Fruit fly (Drosophila melanogaster): Measurements from ENCODE around the gene Myb.
A peak's percentile ranks its signal among the peaks of the same experiment; 100 is the strongest.

Gene Myb

DNA sequence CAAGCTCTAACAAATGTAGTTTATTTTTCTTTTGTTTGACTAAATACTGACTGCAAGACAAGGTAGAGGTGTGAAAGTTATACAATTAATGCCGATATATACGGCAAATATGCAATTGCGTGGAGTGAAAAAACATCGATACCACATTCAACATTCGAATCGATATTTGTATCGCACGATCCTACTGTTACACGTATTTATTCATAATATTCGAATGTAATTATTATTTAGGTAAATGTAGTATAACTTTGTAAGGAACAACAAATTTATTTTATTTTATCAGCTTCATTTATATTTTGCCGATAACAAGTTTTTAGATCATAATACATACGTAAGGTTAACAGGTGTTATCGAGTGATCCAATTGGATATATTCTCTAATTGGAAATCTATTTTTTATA, 22.2 kb downstream of the Myb start, which contains the start of gene Chc (continued):
- TF ChIP-seq CG10366 (GFP tag; IDR thresholded peaks at IDR 0.05) (no peak), nom (GFP tag; optimal IDR thresholded peaks at IDR 0.05) (no peak), CrebB (tag; optimal IDR thresholded peaks at IDR 0.05) (no peak), CG10147 (GFP tag; optimal IDR thresholded peaks at IDR 0.05) (no peak), Myb (GFP tag; optimal IDR thresholded peaks at IDR 0.05) (peak; percentile 40), pros (GFP tag; optimal IDR thresholded peaks at IDR 0.05) (no peak), sc (optimal IDR thresholded peaks at IDR 0.05) (no peak), sc (GFP tag; optimal IDR thresholded peaks at IDR 0.05) (no peak), CG8089 (GFP tag; optimal IDR thresholded peaks at IDR 0.05) (no peak), CG7839 (tag; optimal IDR thresholded peaks at IDR 0.05) (no peak), CG30020 (tag; optimal IDR thresholded peaks at IDR 0.05) (peak; percentile 68), CG12299 (tag; optimal IDR thresholded peaks at IDR 0.05) (no peak), H2.0 (GFP tag; IDR thresholded peaks at IDR 0.05) (no peak), mam (GFP tag; optimal IDR thresholded peaks at IDR 0.05) (peak; percentile 5), lab (GFP tag; optimal IDR thresholded peaks at IDR 0.05) (no peak), sd (tag; optimal IDR thresholded peaks at IDR 0.05) (peak; percentile 69), gfzf (GFP tag; optimal IDR thresholded peaks at IDR 0.05) (peak; percentile 37), Nf-YB (GFP tag; optimal IDR thresholded peaks at IDR 0.05) (no peak), CG12391 (tag; optimal IDR thresholded peaks at IDR 0.05) (peak; percentile 3), CG11560 (tag; IDR thresholded peaks at IDR 0.05) (peak; percentile 67; the same call in 1 of the 3 replicates), CG14860 (GFP tag; IDR thresholded peaks at IDR 0.05; ENCODE audit: partially characterized antibody) (peak; percentile 97), trem (tag; optimal IDR thresholded peaks at IDR 0.05) (peak; percentile 44), zfh1 (GFP tag; IDR thresholded peaks at IDR 0.05) (no peak), CG7987 (GFP tag; optimal IDR thresholded peaks at IDR 0.05) (no peak), CG13287 (GFP tag; IDR thresholded peaks at IDR 0.05; ENCODE audit: partially characterized antibody) (peak; percentile 96), ara (GFP tag; IDR thresholded peaks at IDR 0.05) (no peak), CG18476 (GFP tag; optimal IDR thresholded peaks at IDR 0.05) (no peak), CG3838 (GFP tag; optimal IDR thresholded peaks at IDR 0.05) (no peak), Vsx1 (GFP tag; optimal IDR thresholded peaks at IDR 0.05) (no peak), wek (GFP tag; optimal IDR thresholded peaks at IDR 0.05) (no peak), hbn (GFP tag; IDR thresholded peaks at IDR 0.05; ENCODE audit: partially characterized antibody) (peak; percentile 94), E2f2 (GFP tag; IDR thresholded peaks at IDR 0.05) (peak; percentile 50; the same call in 1 of the 2 replicates), D (optimal IDR thresholded peaks at IDR 0.05) (no peak), D (GFP tag; optimal IDR thresholded peaks at IDR 0.05) (no peak), MESR4 (GFP tag; optimal IDR thresholded peaks at IDR 0.05) (peak; percentile 7), CG8290 (GFP tag; optimal IDR thresholded peaks at IDR 0.05) (peak; percentile 68), CG8290 (tag; optimal IDR thresholded peaks at IDR 0.05) (peak in 1 of 2 experiments; percentile 40), Sin3A (optimal IDR thresholded peaks at IDR 0.05) (no peak), CG12659 (GFP tag; optimal IDR thresholded peaks at IDR 0.05) (peak; percentile 3), en (GFP tag; optimal IDR thresholded peaks at IDR 0.05) (no peak), Antp (GFP tag; optimal IDR thresholded peaks at IDR 0.05) (no peak), Side (GFP tag; optimal IDR thresholded peaks at IDR 0.05) (no peak), CG10267 (tag; optimal IDR thresholded peaks at IDR 0.05) (peak; percentile 25), CG16813 (GFP tag; IDR thresholded peaks at IDR 0.05; ENCODE audit: partially characterized antibody) (peak; percentile 98), CG6654 (GFP tag; optimal IDR thresholded peaks at IDR 0.05) (no peak), CG11093 (GFP tag; IDR thresholded peaks at IDR 0.05) (no peak), CG6683 (GFP tag; optimal IDR thresholded peaks at IDR 0.05) (no peak), CG42726 (GFP tag; IDR thresholded peaks at IDR 0.05; ENCODE audit: partially characterized antibody) (peak; percentile 96), slp2 (GFP tag; optimal IDR thresholded peaks at IDR 0.05) (no peak), Kr (GFP tag; optimal IDR thresholded peaks at IDR 0.05) (no peak), unc-4 (GFP tag; IDR thresholded peaks at IDR 0.05; ENCODE audit: partially characterized antibody) (peak; percentile 95)
